Worm (Caenorhabditis elegans): ENCODE measurements around the gene lap-1.

- TF ChIP-seq egl-43 (GFP tag; IDR thresholded peaks at IDR 0.05), result no peak
- no peak for TF ChIP-seq hlh-30 (tag; optimal IDR thresholded peaks at IDR 0.05; ENCODE audit: insufficient read depth)
- no peak for TF ChIP-seq nhr-11 (tag; optimal IDR thresholded peaks at IDR 0.05)
- TF ChIP-seq tra-1 (GFP tag; IDR thresholded peaks at IDR 0.05), result no peak
- TF ChIP-seq hif-1 (tag; optimal IDR thresholded peaks at IDR 0.05), result no peak
- TF ChIP-seq nhr-10 (tag; optimal IDR thresholded peaks at IDR 0.05), result no peak
- peak; percentile 39 for TF ChIP-seq T20F7.1 (GFP tag; optimal IDR thresholded peaks at IDR 0.05)
- no peak for TF ChIP-seq Y75B8A.6 (GFP tag; IDR thresholded peaks at IDR 0.05)
- TF ChIP-seq ama-1 (optimal IDR thresholded peaks at IDR 0.05), result no peak
- TF ChIP-seq ZK337.2 (GFP tag; IDR thresholded peaks at IDR 0.05), result no peak
- TF ChIP-seq ztf-7 (tag; optimal IDR thresholded peaks at IDR 0.05), result no peak
- no peak for TF ChIP-seq mdt-29 (GFP tag; IDR thresholded peaks at IDR 0.05)
Observed at ce11 chrIII:8375000-8375399, 26.7 kb downstream of the lap-1 start, which contains the start of gene met-2.
